Worm (Caenorhabditis elegans) whole organism, late embryonic: ENCODE results near the gene Y38H6C.16.

ENCODE experiments used
- nfya-1 ChIP-seq: sonication (generic microtip); optimal IDR thresholded peaks from 2 replicates; lab custom pipeline; 2017; ENCODE audit warnings: missing genetic modification characterization, mild to moderate bottlenecking, missing compliant biosample characterization, antibody characterized with exemption, moderate library complexity
- nhr-11 ChIP-seq: fragments of 150-350 bp; optimal IDR thresholded peaks from 2 replicates; lab custom pipeline; 2014; ENCODE audit warnings: missing biosample characterization, missing genetic modification characterization
- npax-4 ChIP-seq: sonication (generic microtip); optimal IDR thresholded peaks from 2 replicates; lab custom pipeline; 2016; ENCODE audit warnings: missing genetic modification characterization, missing compliant biosample characterization
- rnt-1 ChIP-seq: sonication (generic microtip); optimal IDR thresholded peaks from 2 replicates; lab custom pipeline; 2016; ENCODE audit warnings: missing genetic modification characterization, missing compliant biosample characterization
- ttx-3 ChIP-seq: sonication (generic microtip); optimal IDR thresholded peaks from 2 replicates; lab custom pipeline; 2016; ENCODE audit warnings: missing genetic modification reagents, missing genetic modification characterization, missing compliant biosample characterization

- TF ChIP-seq rnt-1 (tag; lab: Kevin White, UChicago) (no peak), npax-4 (tag; lab: Kevin White, UChicago) (no peak), nfya-1 (tag; lab: Kevin White, UChicago) (no peak), ttx-3 (tag; lab: Kevin White, UChicago) (no peak), nhr-11 (no peak)
Observed at ce11 chrV:20514483-20514882, 24.7 kb downstream of the Y38H6C.16 start.
